Worm (Caenorhabditis elegans) whole organism, L4 larva: ENCODE measurements around the gene EEED8.14.
A peak's percentile ranks its signal among the peaks of the same experiment; 100 is the strongest.

Experiments
- F26F4.8 ChIP-seq: fragments of 200-800 bp; sonication (Bioruptor generic); conservative IDR thresholded peaks from 2 replicates; pipeline ENCODE4 v1.3.6; 2022; ENCODE audit warnings: missing genetic modification characterization, missing compliant biosample characterization
- F37D6.2 ChIP-seq: sonication (generic microtip); optimal IDR thresholded peaks from 2 replicates; lab custom pipeline; 2016; ENCODE audit warnings: mild to moderate bottlenecking, missing genetic modification characterization, missing compliant biosample characterization
- F44E2.7 ChIP-seq: fragments of 200-800 bp; sonication (Bioruptor generic); IDR thresholded peaks from 2 replicates; pipeline ENCODE4 v2.1.2; 2022; ENCODE audit warnings: missing genetic modification characterization, missing compliant biosample characterization
- F49E8.2 ChIP-seq: sonication (generic microtip); optimal IDR thresholded peaks from 2 replicates; lab custom pipeline; 2016; ENCODE audit warnings: missing compliant biosample characterization, mild to moderate bottlenecking, missing genetic modification characterization, borderline replicate concordance
- Y48G9A.11 ChIP-seq: fragments of 200-800 bp; sonication (Bioruptor generic); IDR thresholded peaks from 2 replicates; pipeline ENCODE4 v1.3.6; 2022; ENCODE audit warnings: missing genetic modification reagents, missing genetic modification characterization, missing compliant biosample characterization
- Y5F2A.4 ChIP-seq: fragments of 200-800 bp; sonication (Bioruptor generic); optimal IDR thresholded peaks from 2 replicates; lab custom pipeline; 2018; ENCODE audit warnings: mild to moderate bottlenecking, missing genetic modification characterization, missing compliant biosample characterization
- ZK546.5 ChIP-seq, 2 experiments: sonication (generic microtip); optimal IDR thresholded peaks; 2 replicates each; lab custom pipeline; 2017; ENCODE audit warnings: missing biosample characterization in 2 of 2, missing genetic modification characterization in 2 of 2
- aha-1 ChIP-seq: fragments of 150-350 bp; peaks from one replicate; lab custom pipeline; 2014; ENCODE audit warnings: missing biosample characterization, missing genetic modification characterization
- ama-1 ChIP-seq: fragments of 150-350 bp; optimal IDR thresholded peaks from 2 replicates; lab custom pipeline; 2014; ENCODE audit warnings: inconsistent platforms, mixed read lengths
- ceh-28 ChIP-seq: fragments of 150-350 bp; optimal IDR thresholded peaks from 2 replicates; lab custom pipeline; 2014; ENCODE audit warnings: missing biosample characterization, missing genetic modification reagents, missing genetic modification characterization
- ceh-44 ChIP-seq: fragments of 200-800 bp; sonication (Bioruptor generic); IDR thresholded peaks from 2 replicates; pipeline ENCODE4 v1.3.6; 2022; ENCODE audit warnings: missing genetic modification reagents, missing genetic modification characterization, missing compliant biosample characterization
- ceh-62 ChIP-seq: sonication (generic microtip); optimal IDR thresholded peaks from 2 replicates; lab custom pipeline; 2017; ENCODE audit warnings: missing biosample characterization, missing genetic modification characterization
- ceh-82 ChIP-seq: sonication (generic microtip); optimal IDR thresholded peaks from 2 replicates; lab custom pipeline; 2017; ENCODE audit warnings: missing biosample characterization, missing genetic modification characterization
- ces-1 ChIP-seq: fragments of 150-350 bp; sonication (generic microtip); optimal IDR thresholded peaks from 4 replicates; lab custom pipeline; 2014; ENCODE audit warnings: missing biosample characterization, missing genetic modification reagents, missing genetic modification characterization
- daf-16 ChIP-seq, 3 experiments: sonication (generic microtip); optimal IDR thresholded peaks; 2 replicates each; lab custom pipeline; 2016 to 2017; ENCODE audit warnings: missing genetic modification characterization in 3 of 3, missing genetic modification reagents in 3 of 3, mild to moderate bottlenecking in 2 of 3, missing compliant biosample characterization in 2 of 3, missing biosample characterization in 1 of 3, moderate library complexity in 1 of 3
- dpl-1 ChIP-seq: fragments of 150-350 bp; optimal IDR thresholded peaks from 2 replicates; lab custom pipeline; 2014; ENCODE audit warnings: missing biosample characterization, missing genetic modification reagents, missing genetic modification characterization
- dve-1 ChIP-seq: sonication (generic microtip); optimal IDR thresholded peaks from 2 replicates; lab custom pipeline; 2017; ENCODE audit warnings: antibody characterized with exemption, mild to moderate bottlenecking, missing genetic modification characterization, missing compliant biosample characterization; ENCODE audit not compliant: insufficient read depth
- fkh-10 ChIP-seq: fragments of 150-350 bp; optimal IDR thresholded peaks from 2 replicates; lab custom pipeline; 2014; ENCODE audit warnings: missing biosample characterization, missing genetic modification reagents, missing genetic modification characterization
- fos-1 ChIP-seq: fragments of 150-350 bp; optimal IDR thresholded peaks from 2 replicates; lab custom pipeline; 2014; ENCODE audit warnings: missing biosample characterization, missing genetic modification characterization
- gei-8 ChIP-seq: fragments of 200-800 bp; sonication (Bioruptor generic); optimal IDR thresholded peaks from 2 replicates; lab custom pipeline; 2018; ENCODE audit warnings: mild to moderate bottlenecking, missing genetic modification characterization, missing compliant biosample characterization
- hlh-30 ChIP-seq: sonication (generic microtip); optimal IDR thresholded peaks from 2 replicates; lab custom pipeline; 2017; ENCODE audit warnings: antibody characterized with exemption, mild to moderate bottlenecking, missing genetic modification characterization, missing compliant biosample characterization; ENCODE audit not compliant: insufficient read depth
- lim-7 ChIP-seq: fragments of 200-800 bp; sonication (Bioruptor generic); IDR thresholded peaks from 2 replicates; pipeline ENCODE4 v1.3.6; 2022; ENCODE audit warnings: missing genetic modification characterization, missing compliant biosample characterization
- lin-15B ChIP-seq: fragments of 150-350 bp; sonication (generic microtip); optimal IDR thresholded peaks from 3 replicates; lab custom pipeline; 2014; ENCODE audit warnings: missing biosample characterization, missing genetic modification characterization
- lin-38 ChIP-seq: fragments of 200-800 bp; sonication (Bioruptor generic); IDR thresholded peaks from 2 replicates; pipeline ENCODE4 v1.3.6; 2022; ENCODE audit warnings: missing genetic modification reagents, missing genetic modification characterization, missing compliant biosample characterization
- lin-39 ChIP-seq: fragments of 150-350 bp; optimal IDR thresholded peaks from 2 replicates; lab custom pipeline; 2014; ENCODE audit warnings: missing biosample characterization, missing genetic modification reagents, missing genetic modification characterization
- lsy-2 ChIP-seq, 2 experiments: fragments of 150-350 bp in 1 of 2; sonication (generic microtip) in 1 of 2; optimal IDR thresholded peaks; 2 replicates each; lab custom pipeline; 2014 to 2017; ENCODE audit warnings: missing biosample characterization in 2 of 2, missing genetic modification characterization in 2 of 2
- mdl-1 ChIP-seq, 2 experiments: fragments of 150-350 bp in 1 of 2; sonication (generic microtip) in 1 of 2; optimal IDR thresholded peaks; 2 replicates each; lab custom pipeline; 2014 to 2017; ENCODE audit warnings: missing biosample characterization in 2 of 2, missing genetic modification characterization in 2 of 2
- mes-2 ChIP-seq: sonication (generic microtip); optimal IDR thresholded peaks from 2 replicates; lab custom pipeline; 2016; ENCODE audit warnings: missing genotype, mild to moderate bottlenecking, missing genetic modification characterization, missing compliant biosample characterization; ENCODE audit not compliant: poor library complexity, severe bottlenecking
- mxl-2 ChIP-seq: fragments of 200-800 bp; sonication (Bioruptor generic); conservative IDR thresholded peaks from 2 replicates; pipeline ENCODE4 v1.3.6; 2022; ENCODE audit warnings: missing genetic modification reagents, missing genetic modification characterization, missing compliant biosample characterization
- mxl-3 ChIP-seq: fragments of 200-800 bp; sonication (Bioruptor generic); optimal IDR thresholded peaks from 2 replicates; lab custom pipeline; 2018; ENCODE audit warnings: mild to moderate bottlenecking, missing genetic modification characterization, missing compliant biosample characterization
- nhr-111 ChIP-seq: fragments of 200-800 bp; sonication (Bioruptor generic); optimal IDR thresholded peaks from 2 replicates; lab custom pipeline; 2018; ENCODE audit warnings: mild to moderate bottlenecking, missing genetic modification characterization, missing compliant biosample characterization
- nhr-28 ChIP-seq: fragments of 150-350 bp; optimal IDR thresholded peaks from 2 replicates; lab custom pipeline; 2014; ENCODE audit warnings: missing biosample characterization, missing genetic modification characterization
- nhr-41 ChIP-seq: fragments of 200-800 bp; sonication (Bioruptor generic); IDR thresholded peaks from 2 replicates; pipeline ENCODE4 v1.3.6; 2022; ENCODE audit warnings: missing genetic modification reagents, missing genetic modification characterization, missing compliant biosample characterization
- nhr-48 ChIP-seq: sonication (generic microtip); optimal IDR thresholded peaks from 2 replicates; lab custom pipeline; 2016; ENCODE audit warnings: mild to moderate bottlenecking, missing genetic modification characterization, missing compliant biosample characterization
- nhr-6 ChIP-seq: fragments of 150-350 bp; optimal IDR thresholded peaks from 2 replicates; lab custom pipeline; 2014; ENCODE audit warnings: missing biosample characterization, missing genetic modification characterization
- nhr-76 ChIP-seq: fragments of 150-350 bp; optimal IDR thresholded peaks from 2 replicates; lab custom pipeline; 2014; ENCODE audit warnings: missing biosample characterization, missing genetic modification characterization
- rbr-2 ChIP-seq: sonication (generic microtip); optimal IDR thresholded peaks from 2 replicates; lab custom pipeline; 2016; ENCODE audit warnings: missing genotype, missing genetic modification characterization, missing compliant biosample characterization
- skn-1 ChIP-seq: fragments of 150-350 bp; optimal IDR thresholded peaks from 2 replicates; lab custom pipeline; 2014; ENCODE audit warnings: missing biosample characterization, missing genetic modification characterization
- spr-1 ChIP-seq: sonication (generic microtip); optimal IDR thresholded peaks from 2 replicates; lab custom pipeline; 2016; ENCODE audit warnings: mild to moderate bottlenecking, missing genetic modification characterization, missing compliant biosample characterization
- spr-3 ChIP-seq: fragments of 200-800 bp; sonication (Bioruptor generic); optimal IDR thresholded peaks from 2 replicates; lab custom pipeline; 2018; ENCODE audit warnings: mild to moderate bottlenecking, missing genetic modification characterization, missing compliant biosample characterization
- tag-97 ChIP-seq: fragments of 200-800 bp; sonication (Bioruptor generic); IDR thresholded peaks from 2 replicates; pipeline ENCODE4 v1.3.6; 2022; ENCODE audit warnings: missing genetic modification characterization, missing compliant biosample characterization
- unc-130 ChIP-seq: sonication (generic microtip); optimal IDR thresholded peaks from 2 replicates; lab custom pipeline; 2016; ENCODE audit warnings: missing genetic modification reagents, missing genetic modification characterization, missing compliant biosample characterization
- unc-39 ChIP-seq: sonication (generic microtip); optimal IDR thresholded peaks from 2 replicates; lab custom pipeline; 2017; ENCODE audit warnings: missing biosample characterization, missing genetic modification characterization
- unc-62 ChIP-seq, 3 experiments: fragments of 150-350 bp in 1 of 3; sonication (generic microtip); optimal IDR thresholded peaks in 2 of 3; peaks in 1 of 3; 1 replicate in 1 of 3; 2 replicates in 2 of 3; lab custom pipeline; 2014 to 2017; ENCODE audit warnings: missing biosample characterization in 3 of 3, missing genetic modification characterization in 3 of 3, missing genetic modification reagents in 3 of 3, missing genotype in 1 of 3
- zfp-2 ChIP-seq: sonication (generic microtip); optimal IDR thresholded peaks from 2 replicates; lab custom pipeline; 2016; ENCODE audit warnings: mild to moderate bottlenecking, missing genetic modification characterization, missing compliant biosample characterization
- ztf-11 ChIP-seq: fragments of 150-350 bp; optimal IDR thresholded peaks from 2 replicates; lab custom pipeline; 2014; ENCODE audit warnings: missing biosample characterization, missing genetic modification characterization

EEED8.14 gene

ce11 chrII:5420947-5421614 is 7.2 kb upstream of the EEED8.14 start, which contains the start of gene tofu-6:
Gene tofu-6, plus strand, starts transcription at chrII:5421248.
- TF ChIP-seq F37D6.2 (no peak), lin-38 (GFP tag; lab: Robert Waterston, UW) (peak; percentile 94), F49E8.2 (peak; percentile 41), ama-1 (no peak), nhr-111 (GFP tag; lab: Kevin White, UChicago) (no peak), nhr-76 (tag; lab: Kevin White, UChicago) (no peak), ceh-62 (tag; lab: Kevin White, UChicago) (no peak), gei-8 (GFP tag; lab: Kevin White, UChicago) (no peak), dpl-1 (GFP tag; lab: Kevin White, UChicago) (peak; percentile 45), nhr-48 (tag; lab: Kevin White, UChicago) (no peak), aha-1 (tag; lab: Kevin White, UChicago) (peak; percentile 59), Y48G9A.11 (0 out of 2 replicates have a peak, but pooled peaks have one; percentile 56), spr-3 (no peak), mxl-3 (GFP tag; lab: Kevin White, UChicago) (no peak), mes-2 (no peak), Y5F2A.4 (no peak), F26F4.8 (GFP tag; lab: Robert Waterston, UW) (no peak), ces-1 (GFP tag; lab: Kevin White, UChicago) (no peak), lin-39 (no peak), zfp-2 (tag; lab: Kevin White, UChicago) (no peak), unc-130 (GFP tag; lab: Kevin White, UChicago) (peak; percentile 53), lin-15B (no peak), mxl-2 (GFP tag; lab: Robert Waterston, UW) (no peak), nhr-6 (tag; lab: Kevin White, UChicago) (no peak), lsy-2 (tag; optimal IDR thresholded peaks at IDR 0.05; lab: Kevin White, UChicago) (peak in 1 of 2 experiments; percentile 92)

ce11 chrII:5418929-5419328 is 5.1 kb upstream of the EEED8.14 start, which contains the start of gene EEED8.15:
Gene EEED8.15, plus strand, starts transcription at chrII:5419229.
- TF ChIP-seq F26F4.8 (GFP tag; lab: Robert Waterston, UW) (no peak), hlh-30 (no peak), daf-16 (GFP tag; optimal IDR thresholded peaks at IDR 0.05; lab: Kevin White, UChicago) (no peak), daf-16 (tag; optimal IDR thresholded peaks at IDR 0.05; lab: Kevin White, UChicago) (no peak), unc-62 (GFP tag; optimal IDR thresholded peaks at IDR 0.05 in 1 of 2; lab: Kevin White, UChicago) (peak in 1 of 2 experiments; percentile 57), unc-62 (tag; optimal IDR thresholded peaks at IDR 0.05; lab: Kevin White, UChicago) (no peak), nhr-28 (tag; lab: Kevin White, UChicago) (no peak), ceh-28 (no peak)

- TF ChIP-seq fkh-10 (GFP tag; lab: Kevin White, UChicago) (no peak), skn-1 (tag; lab: Kevin White, UChicago) (no peak)
These were observed 4.5 kb upstream of the EEED8.14 start for ce11 chrII:5418317-5418716.

ce11 chrII:5417905-5418304 is 4.1 kb upstream of the EEED8.14 start:
- TF ChIP-seq dve-1 (tag; lab: Kevin White, UChicago) (no peak), lim-7 (GFP tag; lab: Robert Waterston, UW) (no peak), F44E2.7 (GFP tag; lab: Robert Waterston, UW) (no peak), F49E8.2 (no peak), mdl-1 (tag; optimal IDR thresholded peaks at IDR 0.05; lab: Kevin White, UChicago) (no peak), gei-8 (GFP tag; lab: Kevin White, UChicago) (no peak), spr-1 (tag; lab: Kevin White, UChicago) (no peak), tag-97 (no peak), skn-1 (tag; lab: Kevin White, UChicago) (no peak), nhr-41 (GFP tag; lab: Robert Waterston, UW) (no peak), ztf-11 (tag; lab: Kevin White, UChicago) (no peak), ceh-44 (no peak), unc-39 (no peak), fos-1 (tag; lab: Kevin White, UChicago) (no peak), dpl-1 (GFP tag; lab: Kevin White, UChicago) (no peak), ceh-82 (no peak), ZK546.5 (tag; optimal IDR thresholded peaks at IDR 0.05; lab: Kevin White, UChicago) (no peak), rbr-2 (no peak)
